Worm (Caenorhabditis elegans) whole organism, L4 larva: ENCODE results near the gene F42G4.6.
A peak's percentile ranks its signal among the peaks of the same experiment; 100 is the strongest.

Experiments
- F10B5.3 ChIP-seq: sonication (generic microtip); optimal IDR thresholded peaks from 2 replicates; lab custom pipeline; 2016; ENCODE audit warnings: mild to moderate bottlenecking, missing genetic modification characterization, missing compliant biosample characterization
- F26F4.8 ChIP-seq: fragments of 200-800 bp; sonication (Bioruptor generic); conservative IDR thresholded peaks from 2 replicates; pipeline ENCODE4 v1.3.6; 2022; ENCODE audit warnings: missing genetic modification characterization, missing compliant biosample characterization
- F49E8.2 ChIP-seq: sonication (generic microtip); optimal IDR thresholded peaks from 2 replicates; lab custom pipeline; 2016; ENCODE audit warnings: missing compliant biosample characterization, mild to moderate bottlenecking, missing genetic modification characterization, borderline replicate concordance
- R02D3.7 ChIP-seq: fragments of 150-350 bp; sonication (generic microtip); optimal IDR thresholded peaks from 3 replicates; lab custom pipeline; 2014; ENCODE audit warnings: missing biosample characterization, missing genetic modification characterization
- T26A8.4 ChIP-seq: fragments of 200-800 bp; sonication (Bioruptor generic); IDR thresholded peaks from 2 replicates; pipeline ENCODE4 v1.3.6; 2022; ENCODE audit warnings: missing genetic modification characterization, missing compliant biosample characterization
- Y105C5A.15 ChIP-seq: fragments of 200-800 bp; sonication (Bioruptor generic); IDR thresholded peaks from 2 replicates; pipeline ENCODE4 v1.3.6; 2022; ENCODE audit warnings: missing genetic modification characterization, missing compliant biosample characterization
- Y48G9A.11 ChIP-seq: fragments of 200-800 bp; sonication (Bioruptor generic); IDR thresholded peaks from 2 replicates; pipeline ENCODE4 v1.3.6; 2022; ENCODE audit warnings: missing genetic modification reagents, missing genetic modification characterization, missing compliant biosample characterization
- aly-2 ChIP-seq: sonication (generic microtip); optimal IDR thresholded peaks from 2 replicates; lab custom pipeline; 2018; ENCODE audit warnings: missing biosample characterization, missing genetic modification characterization
- ceh-44 ChIP-seq: fragments of 200-800 bp; sonication (Bioruptor generic); IDR thresholded peaks from 2 replicates; pipeline ENCODE4 v1.3.6; 2022; ENCODE audit warnings: missing genetic modification reagents, missing genetic modification characterization, missing compliant biosample characterization
- ceh-82 ChIP-seq: sonication (generic microtip); optimal IDR thresholded peaks from 2 replicates; lab custom pipeline; 2017; ENCODE audit warnings: missing biosample characterization, missing genetic modification characterization
- daf-12 ChIP-seq: fragments of 150-350 bp; optimal IDR thresholded peaks from 2 replicates; lab custom pipeline; 2014; ENCODE audit warnings: missing biosample characterization, missing genetic modification reagents, missing genetic modification characterization
- dmd-8 ChIP-seq: fragments of 200-800 bp; sonication (Bioruptor generic); IDR thresholded peaks from 2 replicates; pipeline ENCODE4 v1.3.6; 2022; ENCODE audit warnings: missing genetic modification characterization, missing compliant biosample characterization
- dmd-9 ChIP-seq: fragments of 200-800 bp; sonication (Bioruptor generic); IDR thresholded peaks from 2 replicates; pipeline ENCODE4 v1.3.6; 2022; ENCODE audit warnings: missing genetic modification reagents, missing genetic modification characterization, missing compliant biosample characterization
- dve-1 ChIP-seq: sonication (generic microtip); optimal IDR thresholded peaks from 2 replicates; lab custom pipeline; 2017; ENCODE audit warnings: antibody characterized with exemption, mild to moderate bottlenecking, missing genetic modification characterization, missing compliant biosample characterization; ENCODE audit not compliant: insufficient read depth
- egl-27 ChIP-seq: sonication (generic microtip); optimal IDR thresholded peaks from 3 replicates; lab custom pipeline; 2017; ENCODE audit warnings: missing biosample characterization, missing genetic modification reagents, missing genetic modification characterization
- egl-43 ChIP-seq: fragments of 200-800 bp; sonication (Bioruptor generic); IDR thresholded peaks from 2 replicates; pipeline ENCODE4 v1.3.6; 2022; ENCODE audit warnings: missing genetic modification reagents, missing genetic modification characterization, missing compliant biosample characterization
- fos-1 ChIP-seq: fragments of 150-350 bp; optimal IDR thresholded peaks from 2 replicates; lab custom pipeline; 2014; ENCODE audit warnings: missing biosample characterization, missing genetic modification characterization
- hif-1 ChIP-seq, 2 experiments: sonication (generic microtip); optimal IDR thresholded peaks; 2 replicates each; lab custom pipeline; 2016 to 2017; ENCODE audit warnings: missing compliant biosample characterization in 2 of 2, missing genetic modification characterization in 2 of 2, missing genetic modification reagents in 2 of 2, missing genotype in 2 of 2, mild to moderate bottlenecking in 1 of 2
- hlh-30 ChIP-seq: sonication (generic microtip); optimal IDR thresholded peaks from 2 replicates; lab custom pipeline; 2017; ENCODE audit warnings: antibody characterized with exemption, mild to moderate bottlenecking, missing genetic modification characterization, missing compliant biosample characterization; ENCODE audit not compliant: insufficient read depth
- hmg-1.1 ChIP-seq: fragments of 200-800 bp; sonication (Bioruptor generic); IDR thresholded peaks from 2 replicates; pipeline ENCODE4 v1.3.6; 2022; ENCODE audit warnings: missing genetic modification reagents, missing genetic modification characterization, missing compliant biosample characterization
- lin-13 ChIP-seq: fragments of 150-350 bp; optimal IDR thresholded peaks from 2 replicates; lab custom pipeline; 2014; ENCODE audit warnings: missing biosample characterization, missing genetic modification reagents, missing genetic modification characterization
- lin-29 ChIP-seq: fragments of 200-800 bp; sonication (Bioruptor generic); IDR thresholded peaks from 2 replicates; pipeline ENCODE4 v1.3.6; 2022; ENCODE audit warnings: missing genetic modification reagents, missing genetic modification characterization, missing compliant biosample characterization
- lin-38 ChIP-seq: fragments of 200-800 bp; sonication (Bioruptor generic); IDR thresholded peaks from 2 replicates; pipeline ENCODE4 v1.3.6; 2022; ENCODE audit warnings: missing genetic modification reagents, missing genetic modification characterization, missing compliant biosample characterization
- madf-5 ChIP-seq, 2 experiments: fragments of 200-800 bp; sonication (Bioruptor generic); IDR thresholded peaks; 2 replicates each; pipeline ENCODE4 v1.3.6; 2022; ENCODE audit warnings: missing compliant biosample characterization in 2 of 2, missing genetic modification characterization in 2 of 2
- mdl-1 ChIP-seq, 2 experiments: fragments of 150-350 bp in 1 of 2; sonication (generic microtip) in 1 of 2; optimal IDR thresholded peaks; 2 replicates each; lab custom pipeline; 2014 to 2017; ENCODE audit warnings: missing biosample characterization in 2 of 2, missing genetic modification characterization in 2 of 2
- mdt-29 ChIP-seq: fragments of 200-800 bp; sonication (Bioruptor generic); IDR thresholded peaks from 2 replicates; pipeline ENCODE4 v1.3.6; 2022; ENCODE audit warnings: missing genetic modification reagents, missing genetic modification characterization, missing compliant biosample characterization
- mep-1 ChIP-seq: fragments of 150-350 bp; sonication (generic microtip); optimal IDR thresholded peaks from 3 replicates; lab custom pipeline; 2014; ENCODE audit warnings: missing biosample characterization, missing genetic modification characterization
- mxl-3 ChIP-seq: fragments of 200-800 bp; sonication (Bioruptor generic); optimal IDR thresholded peaks from 2 replicates; lab custom pipeline; 2018; ENCODE audit warnings: mild to moderate bottlenecking, missing genetic modification characterization, missing compliant biosample characterization
- nhr-11 ChIP-seq: fragments of 150-350 bp; optimal IDR thresholded peaks from 2 replicates; lab custom pipeline; 2014; ENCODE audit warnings: missing biosample characterization, missing genetic modification characterization
- nhr-28 ChIP-seq: fragments of 150-350 bp; optimal IDR thresholded peaks from 2 replicates; lab custom pipeline; 2014; ENCODE audit warnings: missing biosample characterization, missing genetic modification characterization
- nhr-41 ChIP-seq: fragments of 200-800 bp; sonication (Bioruptor generic); IDR thresholded peaks from 2 replicates; pipeline ENCODE4 v1.3.6; 2022; ENCODE audit warnings: missing genetic modification reagents, missing genetic modification characterization, missing compliant biosample characterization
- nhr-77 ChIP-seq: fragments of 150-350 bp; optimal IDR thresholded peaks from 2 replicates; lab custom pipeline; 2014; ENCODE audit warnings: missing biosample characterization, missing genetic modification characterization
- php-3 ChIP-seq: fragments of 200-800 bp; sonication (Bioruptor generic); IDR thresholded peaks from 2 replicates; pipeline ENCODE4 v1.3.6; 2022; ENCODE audit warnings: missing genetic modification reagents, missing genetic modification characterization, missing compliant biosample characterization
- rbr-2 ChIP-seq: sonication (generic microtip); optimal IDR thresholded peaks from 2 replicates; lab custom pipeline; 2016; ENCODE audit warnings: missing genotype, missing genetic modification characterization, missing compliant biosample characterization
- set-16 ChIP-seq: fragments of 200-800 bp; sonication (Bioruptor generic); IDR thresholded peaks from 2 replicates; pipeline ENCODE4 v1.3.6; 2022; ENCODE audit warnings: missing genetic modification reagents, missing genetic modification characterization, missing compliant biosample characterization
- spr-3 ChIP-seq: fragments of 200-800 bp; sonication (Bioruptor generic); optimal IDR thresholded peaks from 2 replicates; lab custom pipeline; 2018; ENCODE audit warnings: mild to moderate bottlenecking, missing genetic modification characterization, missing compliant biosample characterization
- tra-1 ChIP-seq: fragments of 200-800 bp; sonication (Bioruptor generic); IDR thresholded peaks from 2 replicates; pipeline ENCODE4 v1.3.6; 2022; ENCODE audit warnings: missing genetic modification reagents, missing genetic modification characterization, missing compliant biosample characterization
- unc-130 ChIP-seq: sonication (generic microtip); optimal IDR thresholded peaks from 2 replicates; lab custom pipeline; 2016; ENCODE audit warnings: missing genetic modification reagents, missing genetic modification characterization, missing compliant biosample characterization
- unc-62 ChIP-seq, 3 experiments: fragments of 150-350 bp in 1 of 3; sonication (generic microtip); optimal IDR thresholded peaks in 2 of 3; peaks in 1 of 3; 1 replicate in 1 of 3; 2 replicates in 2 of 3; lab custom pipeline; 2014 to 2017; ENCODE audit warnings: missing biosample characterization in 3 of 3, missing genetic modification characterization in 3 of 3, missing genetic modification reagents in 3 of 3, missing genotype in 1 of 3
- vab-7 ChIP-seq: fragments of 200-800 bp; sonication (Bioruptor generic); IDR thresholded peaks from 2 replicates; pipeline ENCODE4 v1.3.6; 2022; ENCODE audit warnings: missing genetic modification reagents, missing genetic modification characterization, missing compliant biosample characterization
- zip-11 ChIP-seq: fragments of 200-800 bp; sonication (Bioruptor generic); IDR thresholded peaks from 2 replicates; pipeline ENCODE4 v1.3.6; 2022; ENCODE audit warnings: missing genetic modification characterization, missing compliant biosample characterization
- ztf-7 ChIP-seq: fragments of 150-350 bp; optimal IDR thresholded peaks from 2 replicates; lab custom pipeline; 2014; ENCODE audit warnings: missing biosample characterization, missing genetic modification characterization

Gene F42G4.6

DNA sequence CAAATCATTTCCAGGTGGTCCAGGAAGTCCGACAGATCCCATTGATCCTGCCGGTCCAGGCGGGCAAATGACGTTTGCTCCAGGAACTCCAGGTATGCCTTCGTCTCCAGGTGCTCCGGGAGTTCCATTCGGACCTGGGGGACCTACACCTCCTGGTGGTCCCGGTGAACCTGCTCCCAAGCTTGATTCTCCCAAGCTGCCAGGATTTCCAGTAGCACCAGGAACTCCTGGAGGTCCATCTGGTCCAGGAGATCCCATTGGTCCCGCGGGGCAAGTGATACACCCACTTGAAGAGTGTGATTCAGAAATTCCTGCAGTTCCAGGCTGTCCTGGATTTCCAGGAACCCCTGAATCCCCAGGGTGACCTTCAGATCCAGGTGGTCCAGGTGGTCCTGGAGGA lies 17.2 kb downstream of the F42G4.6 start:
- TF ChIP-seq php-3 (no peak), set-16 (GFP tag; lab: Robert Waterston, UW) (peak; percentile 88), madf-5 (GFP tag; IDR thresholded peaks at IDR 0.05; lab: Robert Waterston, UW) (no peak), mep-1 (tag; lab: Kevin White, UChicago) (no peak), nhr-28 (tag; lab: Kevin White, UChicago) (no peak), R02D3.7 (tag; lab: Kevin White, UChicago) (no peak), egl-43 (0 out of 2 replicates have a peak, but pooled peaks have one; percentile 27)

DNA sequence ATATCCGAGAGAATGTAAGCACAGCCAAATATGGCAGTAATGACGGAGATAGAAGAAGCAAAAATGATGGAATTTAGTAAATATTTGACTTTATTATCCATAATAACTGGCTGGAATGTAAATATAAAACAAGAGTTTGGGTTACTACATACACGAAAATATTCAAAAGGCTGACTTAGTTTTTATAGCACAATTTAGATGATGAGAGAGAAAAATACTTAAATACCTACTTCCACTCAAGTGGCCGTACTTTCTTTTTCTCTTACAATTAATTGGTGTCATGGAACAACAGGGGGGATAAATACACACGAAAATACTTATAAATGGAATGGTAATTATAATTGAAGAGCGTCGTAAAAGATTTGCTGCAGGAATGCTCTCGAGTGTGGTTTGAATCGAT lies 19.0 kb downstream of the F42G4.6 start, which contains the start of gene col-86:
Gene col-86, minus strand, starts transcription at position 101 of the 400 bp plus-strand sequence.
- TF ChIP-seq daf-12 (tag; lab: Kevin White, UChicago) (no peak), unc-62 (GFP tag; optimal IDR thresholded peaks at IDR 0.05 in 1 of 2; lab: Kevin White, UChicago) (peak in 1 of 2 experiments; percentile 35), unc-62 (tag; optimal IDR thresholded peaks at IDR 0.05; lab: Kevin White, UChicago) (no peak)
- TF ChIP-seq, all 104 proteins: peak for 1

DNA sequence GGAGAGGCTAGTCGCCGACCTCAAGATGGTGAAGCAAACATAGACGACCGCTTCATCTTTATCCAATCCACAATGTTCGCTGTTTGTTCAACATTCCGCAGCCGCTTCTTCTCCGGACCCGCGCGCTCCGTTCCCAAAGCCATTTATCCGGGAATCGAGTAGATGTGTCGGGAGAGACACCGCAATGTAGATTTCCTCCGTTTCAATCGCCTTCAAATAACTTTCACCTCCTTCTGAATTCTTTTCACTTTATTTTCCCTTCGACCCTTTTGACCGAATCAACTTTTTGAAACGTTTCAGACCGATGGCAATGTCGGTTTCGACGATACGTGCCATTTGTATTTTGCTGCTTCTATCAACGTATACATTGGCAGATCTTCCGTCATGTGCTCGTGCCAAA lies 28.5 kb downstream of the F42G4.6 start, which contains the start of gene pqn-32:
Gene pqn-32, plus strand, starts transcription at position 301 of the 400 bp plus-strand sequence.
- TF ChIP-seq nhr-77 (tag; lab: Kevin White, UChicago): no peak
- 0 out of 2 replicates have a peak, but pooled peaks have one; percentile 15 for TF ChIP-seq egl-43
- no peak for TF ChIP-seq mdl-1 (tag; optimal IDR thresholded peaks at IDR 0.05; lab: Kevin White, UChicago)

DNA sequence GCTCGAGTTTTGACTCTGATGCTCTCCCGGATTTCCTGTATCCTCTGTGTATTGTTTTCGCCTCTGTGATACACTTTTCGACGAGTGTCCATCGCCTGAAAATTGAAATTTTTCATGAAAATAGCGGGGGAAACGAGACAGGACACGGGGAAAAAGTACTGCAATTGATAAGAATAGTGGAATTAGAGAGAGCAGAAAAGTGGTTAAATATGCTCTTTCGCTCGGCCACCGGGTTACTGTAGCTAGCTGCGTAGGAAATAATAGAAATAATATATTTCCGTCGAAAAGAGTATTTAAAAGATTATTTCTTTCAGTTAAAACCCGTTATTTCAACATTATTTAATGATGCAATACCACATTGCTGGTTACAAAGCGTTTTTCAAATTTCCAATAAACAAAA lies 37.5 kb downstream of the F42G4.6 start, which contains the start of gene rict-1:
Gene rict-1, minus strand, starts transcription at position 101 of the 400 bp plus-strand sequence.
- TF ChIP-seq unc-62 (GFP tag; optimal IDR thresholded peaks at IDR 0.05 in 1 of 2; lab: Kevin White, UChicago): peak in 1 of 2 experiments; percentile 89
- TF ChIP-seq unc-62 (tag; optimal IDR thresholded peaks at IDR 0.05; lab: Kevin White, UChicago): no peak
- no peak for TF ChIP-seq vab-7

DNA sequence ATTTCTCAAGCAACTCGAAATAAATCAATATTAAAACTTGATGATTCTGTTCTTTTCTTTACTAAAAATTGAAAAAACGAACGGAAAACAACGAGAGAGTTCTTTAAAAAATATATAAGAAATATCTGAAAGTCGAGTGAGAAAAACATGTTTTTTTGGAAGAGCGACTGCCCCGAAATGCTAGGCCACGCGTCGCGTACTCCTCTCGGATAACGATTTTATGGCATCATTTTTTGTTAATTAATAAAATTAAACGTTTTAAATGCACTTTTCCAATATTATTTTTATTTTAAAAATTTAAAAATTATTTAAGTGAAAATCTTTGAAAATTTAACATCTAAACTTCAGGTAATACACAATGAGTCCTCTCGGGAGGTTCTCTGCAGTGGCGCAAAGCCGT lies 38.0 kb downstream of the F42G4.6 start, which contains the start of gene gfm-1:
Gene gfm-1, plus strand, starts transcription at position 349 of the 400 bp plus-strand sequence.
- TF ChIP-seq dmd-9 (GFP tag; lab: Robert Waterston, UW) (peak; percentile 85), aly-2 (tag; lab: Kevin White, UChicago) (no peak), zip-11 (GFP tag; lab: Robert Waterston, UW) (no peak), T26A8.4 (GFP tag; lab: Robert Waterston, UW) (no peak), dmd-8 (GFP tag; lab: Robert Waterston, UW) (no peak), nhr-11 (tag; lab: Kevin White, UChicago) (no peak), hlh-30 (tag; lab: Kevin White, UChicago) (no peak), lin-13 (GFP tag; lab: Kevin White, UChicago) (no peak), Y48G9A.11 (GFP tag; lab: Robert Waterston, UW) (peak; percentile 54), hmg-1.1 (GFP tag; lab: Robert Waterston, UW) (no peak), mxl-3 (GFP tag; lab: Kevin White, UChicago) (no peak), ceh-82 (tag; lab: Kevin White, UChicago) (no peak), egl-27 (tag; lab: Kevin White, UChicago) (no peak), F49E8.2 (tag; lab: Kevin White, UChicago) (peak; percentile 29), tra-1 (GFP tag; lab: Robert Waterston, UW) (no peak), vab-7 (no peak), mdt-29 (GFP tag; lab: Robert Waterston, UW) (no peak), fos-1 (tag; lab: Kevin White, UChicago) (no peak), ceh-44 (GFP tag; lab: Robert Waterston, UW) (no peak), dve-1 (tag; lab: Kevin White, UChicago) (no peak), rbr-2 (tag; lab: Kevin White, UChicago) (peak; percentile 43), daf-12 (tag; lab: Kevin White, UChicago) (no peak), F26F4.8 (no peak), ztf-7 (tag; lab: Kevin White, UChicago) (no peak), nhr-41 (GFP tag; lab: Robert Waterston, UW) (no peak), lin-29 (GFP tag; lab: Robert Waterston, UW) (no peak), Y105C5A.15 (GFP tag; lab: Robert Waterston, UW) (no peak), php-3 (no peak), spr-3 (GFP tag; lab: Kevin White, UChicago) (no peak), F10B5.3 (tag; lab: Kevin White, UChicago) (no peak), lin-38 (peak; percentile 72), hif-1 (tag; optimal IDR thresholded peaks at IDR 0.05; lab: Kevin White, UChicago) (peak in 1 of 2 experiments; percentile 82), unc-130 (GFP tag; lab: Kevin White, UChicago) (peak; percentile 81)
